Worm (Caenorhabditis elegans): ENCODE measurements around the gene E02A10.4.

DNA sequence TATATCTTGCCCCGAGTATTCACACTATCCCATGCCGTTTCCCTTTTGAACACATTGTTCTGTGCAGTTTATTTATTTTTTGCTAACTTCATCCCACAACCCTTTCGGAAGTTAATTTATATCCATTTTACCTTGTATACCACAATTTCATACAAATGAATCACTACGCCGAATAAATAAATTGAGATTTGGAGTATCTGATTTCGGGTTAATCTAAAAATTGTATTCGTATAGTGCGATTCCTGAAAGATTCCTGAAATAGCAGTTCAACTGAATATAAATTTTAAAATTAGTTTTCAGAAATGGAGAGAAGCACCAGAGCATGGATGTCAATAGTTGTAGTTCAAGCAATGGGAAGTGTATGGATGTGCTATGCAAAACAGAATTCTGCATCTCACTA is 39.4 kb upstream of the E02A10.4 start, which contains the start of gene erg-28:
- no peak for TF ChIP-seq nhr-77 (tag; optimal IDR thresholded peaks at IDR 0.05)
- TF ChIP-seq blmp-1 (tag; optimal IDR thresholded peaks at IDR 0.05) = no peak
- TF ChIP-seq snu-23 (GFP tag; optimal IDR thresholded peaks at IDR 0.05) = no peak
- no peak for TF ChIP-seq ceh-8 (GFP tag; optimal IDR thresholded peaks at IDR 0.05)
- TF ChIP-seq lin-39 (tag; optimal IDR thresholded peaks at IDR 0.05) = no peak
- no peak for TF ChIP-seq unc-62 (GFP tag; optimal IDR thresholded peaks at IDR 0.05)
- TF ChIP-seq ztf-11 (tag; optimal IDR thresholded peaks at IDR 0.05) = no peak
- TF ChIP-seq tbx-2 (tag; optimal IDR thresholded peaks at IDR 0.05) = no peak
- no peak for TF ChIP-seq nhr-237 (tag; optimal IDR thresholded peaks at IDR 0.05)

Data from whole organism, L1 larva.